Fruit fly (Drosophila melanogaster): Measurements from ENCODE around the gene Vps24.
A peak's percentile ranks its signal among the peaks of the same experiment; 100 is the strongest.

Gene Vps24

DNA sequence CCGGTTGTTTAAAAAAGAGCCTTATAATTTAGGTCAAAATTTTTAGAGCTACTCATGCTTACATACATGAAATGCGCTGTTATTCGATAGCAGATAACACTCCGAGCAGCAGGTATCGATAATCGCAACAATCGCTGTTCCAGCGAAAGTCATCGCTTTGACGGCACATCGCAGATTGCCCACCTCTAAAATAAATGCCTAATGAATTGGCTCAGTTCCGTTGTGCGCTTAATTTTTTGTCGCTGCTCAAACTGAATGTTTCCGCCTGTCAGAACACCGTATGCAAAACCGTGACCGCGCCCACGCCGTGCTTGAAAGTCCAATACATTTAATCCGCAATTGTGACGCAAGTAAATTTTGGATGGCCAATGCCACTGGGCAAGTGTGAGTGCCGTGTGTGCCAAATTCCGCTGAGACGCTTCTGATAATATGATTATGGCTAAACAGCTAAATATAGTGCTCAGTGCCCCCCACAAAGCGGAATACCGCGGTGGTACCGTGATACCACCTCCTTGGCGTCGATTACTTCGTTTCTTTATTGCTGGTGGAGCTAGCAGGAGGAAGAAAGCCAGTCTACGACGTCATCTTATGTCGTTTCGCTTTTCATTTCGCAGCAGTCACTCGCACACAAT is 8.9 kb upstream of the Vps24 start, which contains the start of gene CG9795 (continued):
- TF ChIP-seq CG14050 (GFP tag; IDR thresholded peaks at IDR 0.05) (no peak), CG11504 (tag; optimal IDR thresholded peaks at IDR 0.05) (no peak), dmrt99B (tag; optimal IDR thresholded peaks at IDR 0.05) (no peak), dati (GFP tag; IDR thresholded peaks at IDR 0.05) (no peak), CG9609 (GFP tag; optimal IDR thresholded peaks at IDR 0.05) (peak; percentile 27), cg (GFP tag; optimal IDR thresholded peaks at IDR 0.05) (no peak), peb (GFP tag; IDR thresholded peaks at IDR 0.05) (no peak), lola (GFP tag; optimal IDR thresholded peaks at IDR 0.05) (no peak), Ssrp (tag; optimal IDR thresholded peaks at IDR 0.05) (no peak), HmgD (GFP tag; optimal IDR thresholded peaks at IDR 0.05) (peak; percentile 30), CG10209 (GFP tag; optimal IDR thresholded peaks at IDR 0.05) (peak; percentile 10), grau (tag; optimal IDR thresholded peaks at IDR 0.05) (no peak), CrebB (tag; optimal IDR thresholded peaks at IDR 0.05) (peak; percentile 54), knrl (GFP tag; IDR thresholded peaks at IDR 0.05; ENCODE audit: partially characterized antibody) (peak; percentile 79), CG30431 (GFP tag; optimal IDR thresholded peaks at IDR 0.05) (no peak), CG32772 (GFP tag; IDR thresholded peaks at IDR 0.05) (no peak), CG3065 (GFP tag; optimal IDR thresholded peaks at IDR 0.05) (no peak), BtbVII (GFP tag; optimal IDR thresholded peaks at IDR 0.05) (peak; percentile 8), Ravus (GFP tag; IDR thresholded peaks at IDR 0.05) (no peak), insv (GFP tag; optimal IDR thresholded peaks at IDR 0.05) (no peak), crc (GFP tag; optimal IDR thresholded peaks at IDR 0.05) (peak; percentile 20), chm (GFP tag; IDR thresholded peaks at IDR 0.05) (no peak), CG11560 (tag; IDR thresholded peaks at IDR 0.05) (peak; percentile 97), Dfd (GFP tag; optimal IDR thresholded peaks at IDR 0.05) (no peak), CG6765 (GFP tag; optimal IDR thresholded peaks at IDR 0.05) (peak; percentile 51), CG4424 (GFP tag; optimal IDR thresholded peaks at IDR 0.05) (peak; percentile 4), Eip74EF (GFP tag; optimal IDR thresholded peaks at IDR 0.05) (peak in 1 of 2 experiments; percentile 49), CG10274 (GFP tag; optimal IDR thresholded peaks at IDR 0.05) (no peak), ro (GFP tag; IDR thresholded peaks at IDR 0.05) (no peak), exex (tag; optimal IDR thresholded peaks at IDR 0.05) (no peak), Dref (GFP tag; IDR thresholded peaks at IDR 0.05) (peak; percentile 98), CG30403 (GFP tag; optimal IDR thresholded peaks at IDR 0.05) (peak; percentile 38), nom (GFP tag; optimal IDR thresholded peaks at IDR 0.05) (peak; percentile 56), ftz-f1 (GFP tag; optimal IDR thresholded peaks at IDR 0.05) (peak; percentile 72), CG2875 (GFP tag; optimal IDR thresholded peaks at IDR 0.05) (no peak), CG10147 (GFP tag; optimal IDR thresholded peaks at IDR 0.05) (no peak), emc (GFP tag; optimal IDR thresholded peaks at IDR 0.05) (no peak), eve (GFP tag; optimal IDR thresholded peaks at IDR 0.05) (no peak), CG14710 (tag; optimal IDR thresholded peaks at IDR 0.05) (peak; percentile 44), CG4404 (GFP tag; IDR thresholded peaks at IDR 0.05) (no peak), toy (GFP tag; IDR thresholded peaks at IDR 0.05) (no peak), Mes4 (GFP tag; optimal IDR thresholded peaks at IDR 0.05) (no peak), gsb-n (tag; optimal IDR thresholded peaks at IDR 0.05) (no peak), Hey (tag; optimal IDR thresholded peaks at IDR 0.05) (no peak), nerfin-2 (GFP tag; IDR thresholded peaks at IDR 0.05; ENCODE audit: partially characterized antibody) (peak; percentile 95), CG32532 (GFP tag; IDR thresholded peaks at IDR 0.05) (peak; percentile 63), CG33213 (GFP tag; optimal IDR thresholded peaks at IDR 0.05) (peak; percentile 56), Chrac-16 (GFP tag; optimal IDR thresholded peaks at IDR 0.05) (no peak), CG13624 (GFP tag; optimal IDR thresholded peaks at IDR 0.05) (peak; percentile 18), CG4328 (GFP tag; optimal IDR thresholded peaks at IDR 0.05) (no peak)
